Fruit fly (Drosophila melanogaster) whole organism, embryonic: Measurements from ENCODE around the gene Fas1.

Experiments used
- ATbp ChIP-seq: fragments of 200-800 bp; sonication (Bioruptor generic); optimal IDR thresholded peaks from 2 replicates; lab custom pipeline; 2017; ENCODE audit warnings: missing biosample characterization, mild to moderate bottlenecking, missing genetic modification characterization, missing genetic modification reagents
- Bgb ChIP-seq: fragments of 200-800 bp; sonication (Bioruptor generic); IDR thresholded peaks from 2 replicates; pipeline ENCODE4 v1.3.6; 2022; ENCODE audit warnings: missing biosample characterization, missing genetic modification characterization; ENCODE audit not compliant: partially characterized antibody
- CG10431 ChIP-seq: fragments of 200-800 bp; sonication (Bioruptor generic); optimal IDR thresholded peaks from 3 replicates; lab custom pipeline; 2018; ENCODE audit warnings: missing biosample characterization, mild to moderate bottlenecking, missing genetic modification characterization
- CG10462 ChIP-seq: fragments of 200-800 bp; sonication (Bioruptor generic); optimal IDR thresholded peaks from 2 replicates; lab custom pipeline; 2016; ENCODE audit warnings: missing biosample characterization, missing genetic modification characterization
- CG11247 ChIP-seq: fragments of 200-800 bp; sonication (Bioruptor generic); IDR thresholded peaks from 2 replicates; pipeline ENCODE4 v1.3.6; 2022; ENCODE audit warnings: missing biosample characterization, missing genetic modification characterization
- CG11398 ChIP-seq: fragments of 200-800 bp; sonication (Bioruptor generic); optimal IDR thresholded peaks from 2 replicates; lab custom pipeline; 2016; ENCODE audit warnings: missing biosample characterization, missing genetic modification characterization
- CG11456 ChIP-seq: fragments of 200-800 bp; sonication (Bioruptor generic); IDR thresholded peaks from 3 replicates; pipeline ENCODE4 v1.3.6; 2022; ENCODE audit warnings: missing biosample characterization, missing genetic modification characterization
- CG1233 ChIP-seq: fragments of 200-800 bp; sonication (Bioruptor generic); optimal IDR thresholded peaks from 4 replicates; lab custom pipeline; 2018; ENCODE audit warnings: missing biosample characterization, mild to moderate bottlenecking, missing genetic modification characterization
- CG12744 ChIP-seq: fragments of 200-800 bp; sonication (Bioruptor generic); optimal IDR thresholded peaks from 2 replicates; lab custom pipeline; 2016; ENCODE audit warnings: missing biosample characterization, missing genetic modification characterization
- CG15601 ChIP-seq: fragments of 200-800 bp; sonication (Bioruptor generic); optimal IDR thresholded peaks from 3 replicates; lab custom pipeline; 2019; ENCODE audit warnings: missing biosample characterization, mild to moderate bottlenecking, missing genetic modification characterization, moderate library complexity
- CG17385 ChIP-seq: fragments of 200-800 bp; sonication (Bioruptor generic); optimal IDR thresholded peaks from 3 replicates; lab custom pipeline; 2018; ENCODE audit warnings: missing biosample characterization, mild to moderate bottlenecking, missing genetic modification characterization
- CG2875 ChIP-seq: fragments of 200-800 bp; sonication (Bioruptor generic); optimal IDR thresholded peaks from 2 replicates; lab custom pipeline; 2017; ENCODE audit warnings: missing biosample characterization, mild to moderate bottlenecking, missing genetic modification characterization, missing genetic modification reagents
- CG30403 ChIP-seq: fragments of 200-800 bp; sonication (Bioruptor generic); optimal IDR thresholded peaks from 3 replicates; lab custom pipeline; 2016; ENCODE audit warnings: missing biosample characterization, missing genetic modification characterization
- CG31441 ChIP-seq: fragments of 200-800 bp; sonication (Bioruptor generic); IDR thresholded peaks from 2 replicates; pipeline ENCODE4 v1.3.6; 2022; ENCODE audit warnings: missing biosample characterization, missing genetic modification characterization
- CG32772 ChIP-seq: fragments of 200-800 bp; sonication (Bioruptor generic); IDR thresholded peaks from 2 replicates; pipeline ENCODE4 v1.3.6; 2022; ENCODE audit warnings: missing biosample characterization, missing genetic modification characterization
- CG3407 ChIP-seq: fragments of 200-800 bp; sonication (Bioruptor generic); optimal IDR thresholded peaks from 2 replicates; lab custom pipeline; 2018; ENCODE audit warnings: missing biosample characterization, mild to moderate bottlenecking, missing genetic modification characterization
- CG3995 ChIP-seq: fragments of 200-800 bp; sonication (Bioruptor generic); optimal IDR thresholded peaks from 3 replicates; lab custom pipeline; 2016; ENCODE audit warnings: missing biosample characterization, missing genetic modification characterization
- CG4617 ChIP-seq: fragments of 200-800 bp; sonication (Bioruptor generic); optimal IDR thresholded peaks from 3 replicates; lab custom pipeline; 2016; ENCODE audit warnings: missing biosample characterization, missing genetic modification characterization, borderline replicate concordance
- CG7963 ChIP-seq: fragments of 200-800 bp; sonication (Bioruptor generic); IDR thresholded peaks from 3 replicates; pipeline ENCODE4 v1.3.6; 2022; ENCODE audit warnings: missing biosample characterization, missing genetic modification characterization; ENCODE audit not compliant: partially characterized antibody
- CG7987 ChIP-seq: fragments of 200-800 bp; sonication (Bioruptor generic); optimal IDR thresholded peaks from 2 replicates; lab custom pipeline; 2018; ENCODE audit warnings: missing biosample characterization, mild to moderate bottlenecking, missing genetic modification characterization, moderate library complexity
- CG9215 ChIP-seq: fragments of 200-800 bp; sonication (Bioruptor generic); IDR thresholded peaks from 2 replicates; pipeline ENCODE4 v1.3.6; 2022; ENCODE audit warnings: missing biosample characterization, missing genetic modification characterization
- Chrac-16 ChIP-seq: fragments of 200-800 bp; sonication (Bioruptor generic); optimal IDR thresholded peaks from 3 replicates; lab custom pipeline; 2016; ENCODE audit warnings: missing biosample characterization, missing genetic modification characterization
- CkIIα-i1 ChIP-seq: fragments of 200-800 bp; sonication (Bioruptor generic); IDR thresholded peaks from 2 replicates; pipeline ENCODE4 v1.3.6; 2022; ENCODE audit warnings: missing biosample characterization, missing genetic modification characterization
- D ChIP-seq, 2 experiments: fragments of 200-800 bp in 1 of 2; fragments of >200 bp in 1 of 2; sonication (Bioruptor generic) in 1 of 2; optimal IDR thresholded peaks; 2 replicates in 1 of 2; 3 replicates in 1 of 2; lab custom pipeline; 2017; ENCODE audit warnings: mild to moderate bottlenecking in 1 of 2, missing biosample characterization in 1 of 2, missing genetic modification characterization in 1 of 2, missing genetic modification reagents in 1 of 2
- ERR ChIP-seq: fragments of 200-800 bp; sonication (Bioruptor generic); optimal IDR thresholded peaks from 2 replicates; lab custom pipeline; 2016; ENCODE audit warnings: missing biosample characterization, missing genetic modification characterization
- Gsc ChIP-seq: fragments of 200-800 bp; sonication (Bioruptor generic); IDR thresholded peaks from 2 replicates; pipeline ENCODE4 v1.3.6; 2022; ENCODE audit warnings: missing biosample characterization, missing genetic modification characterization
- Hr3 ChIP-seq: fragments of 200-800 bp; sonication (Bioruptor generic); optimal IDR thresholded peaks from 3 replicates; lab custom pipeline; 2016; ENCODE audit warnings: missing biosample characterization, missing genetic modification characterization
- Lhr ChIP-seq: fragments of 200-800 bp; sonication (Bioruptor generic); optimal IDR thresholded peaks from 3 replicates; lab custom pipeline; 2017; ENCODE audit warnings: mild to moderate bottlenecking, missing biosample characterization, missing genetic modification reagents, missing genetic modification characterization
- Max ChIP-seq: fragments of 200-800 bp; sonication (Bioruptor generic); optimal IDR thresholded peaks from 2 replicates; lab custom pipeline; 2016; ENCODE audit warnings: missing biosample characterization, mild to moderate bottlenecking, missing genetic modification characterization
- Neu2 ChIP-seq: fragments of 200-800 bp; sonication (Bioruptor generic); optimal IDR thresholded peaks from 3 replicates; lab custom pipeline; 2016; ENCODE audit warnings: missing biosample characterization, missing genetic modification characterization, borderline replicate concordance
- Poxn ChIP-seq: fragments of 200-800 bp; sonication (Bioruptor generic); IDR thresholded peaks from 2 replicates; pipeline ENCODE4 v1.3.6; 2022; ENCODE audit warnings: missing biosample characterization, missing genetic modification characterization
- TFAM ChIP-seq: fragments of 200-800 bp; sonication (Bioruptor generic); optimal IDR thresholded peaks from 2 replicates; lab custom pipeline; 2017; ENCODE audit warnings: missing biosample characterization, missing genetic modification characterization, inconsistent platforms
- caup ChIP-seq: fragments of 200-800 bp; sonication (Bioruptor generic); optimal IDR thresholded peaks from 3 replicates; lab custom pipeline; 2017; ENCODE audit warnings: missing biosample characterization, mild to moderate bottlenecking, missing genetic modification characterization, moderate library complexity; ENCODE audit not compliant: severe bottlenecking
- dimm ChIP-seq: fragments of 200-800 bp; sonication (Bioruptor generic); IDR thresholded peaks from 2 replicates; pipeline ENCODE4 v1.3.6; 2022; ENCODE audit warnings: missing biosample characterization, missing genetic modification characterization
- gce ChIP-seq: fragments of 200-800 bp; sonication (Bioruptor generic); IDR thresholded peaks from 3 replicates; pipeline ENCODE4 v1.3.6; 2022; ENCODE audit warnings: missing biosample characterization, missing genetic modification characterization
- grau ChIP-seq: fragments of 200-800 bp; optimal IDR thresholded peaks from 3 replicates; lab custom pipeline; 2019; ENCODE audit warnings: missing biosample characterization, mild to moderate bottlenecking, missing genetic modification characterization, moderate library complexity
- insv ChIP-seq, 2 experiments: fragments of 200-800 bp; sonication (Bioruptor generic); optimal IDR thresholded peaks; 3 replicates each; lab custom pipeline; 2016 to 2018; ENCODE audit warnings: missing biosample characterization in 2 of 2, missing genetic modification characterization in 2 of 2
- inv ChIP-seq: fragments of 200-800 bp; sonication (Bioruptor generic); IDR thresholded peaks from 2 replicates; pipeline ENCODE4 v1.3.6; 2022; ENCODE audit warnings: missing biosample characterization, missing genetic modification characterization; ENCODE audit not compliant: partially characterized antibody
- jigr1 ChIP-seq: fragments of 200-800 bp; sonication (Bioruptor generic); IDR thresholded peaks from 3 replicates; pipeline ENCODE4 v1.3.6; 2022; ENCODE audit warnings: missing biosample characterization, missing genetic modification characterization
- kah ChIP-seq: fragments of 200-800 bp; sonication (Bioruptor generic); optimal IDR thresholded peaks from 2 replicates; lab custom pipeline; 2018; ENCODE audit warnings: missing biosample characterization, mild to moderate bottlenecking, missing genetic modification characterization
- pfk ChIP-seq: fragments of 200-800 bp; sonication (Bioruptor generic); optimal IDR thresholded peaks from 2 replicates; lab custom pipeline; 2018; ENCODE audit warnings: missing biosample characterization, mild to moderate bottlenecking, missing genetic modification characterization, moderate library complexity
- pum ChIP-seq: fragments of 200-800 bp; sonication (Bioruptor generic); optimal IDR thresholded peaks from 2 replicates; lab custom pipeline; 2016; ENCODE audit warnings: missing biosample characterization, missing genetic modification characterization
- ro ChIP-seq: fragments of 200-800 bp; sonication (Bioruptor generic); IDR thresholded peaks from 2 replicates; pipeline ENCODE4 v1.3.6; 2022; ENCODE audit warnings: missing biosample characterization, missing genetic modification characterization
- sim ChIP-seq: fragments of 200-800 bp; sonication (Bioruptor generic); IDR thresholded peaks from 2 replicates; pipeline ENCODE4 v1.3.6; 2022; ENCODE audit warnings: missing biosample characterization, missing genetic modification characterization
- sr ChIP-seq: fragments of 200-800 bp; sonication (Bioruptor generic); IDR thresholded peaks from 3 replicates; pipeline ENCODE4 v1.3.6; 2022; ENCODE audit warnings: missing biosample characterization, missing genetic modification characterization
- stwl ChIP-seq: fragments of 200-800 bp; sonication (Bioruptor generic); optimal IDR thresholded peaks from 3 replicates; lab custom pipeline; 2018; ENCODE audit warnings: missing biosample characterization, mild to moderate bottlenecking, missing genetic modification characterization, moderate library complexity
- vnd ChIP-seq: fragments of 200-800 bp; sonication (Bioruptor generic); IDR thresholded peaks from 3 replicates; pipeline ENCODE4 v1.3.6; 2022; ENCODE audit warnings: missing biosample characterization, missing genetic modification characterization; ENCODE audit not compliant: partially characterized antibody
- wor ChIP-seq: fragments of 200-800 bp; sonication (Bioruptor generic); IDR thresholded peaks from 2 replicates; pipeline ENCODE4 v1.3.6; 2022; ENCODE audit warnings: missing biosample characterization, missing genetic modification characterization

Fas1 gene

DNA sequence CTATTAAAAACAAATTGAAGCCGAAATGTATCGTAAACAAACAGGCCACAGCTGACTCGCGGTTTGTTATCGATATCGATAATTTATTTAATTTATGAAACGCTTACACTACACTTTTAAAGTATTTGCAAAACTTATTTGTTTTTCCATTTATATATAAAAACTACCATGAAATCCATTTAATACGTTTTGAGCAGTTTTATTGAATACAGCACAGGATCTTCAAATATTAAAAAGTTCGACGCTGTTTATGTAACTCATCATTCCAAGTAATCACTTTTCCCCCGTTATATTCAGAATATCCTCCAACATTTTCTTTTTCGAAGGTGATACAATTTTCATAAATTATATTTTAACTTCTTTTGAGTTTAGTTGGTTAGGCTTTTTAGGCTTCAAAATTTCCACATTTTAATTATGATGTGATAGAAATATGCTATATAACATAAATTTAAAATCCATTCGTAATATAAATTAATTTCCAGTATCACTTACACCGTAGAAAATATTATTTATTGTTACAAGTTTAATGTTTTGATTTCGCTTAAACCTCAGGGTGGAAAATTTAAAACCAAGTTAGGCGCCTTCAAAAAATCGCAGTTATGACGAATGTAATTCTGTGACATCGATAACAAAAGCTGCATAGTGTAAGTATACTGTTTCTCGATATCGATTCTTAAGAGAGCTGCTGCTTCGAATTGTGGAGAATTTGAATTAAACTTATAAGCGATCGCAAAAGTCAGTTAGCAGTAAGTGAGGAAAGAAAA is 22.1 kb downstream of the Fas1 start, which contains the start of the genes CG10324 and CCT3 (continued):
- TF ChIP-seq CG1233 (GFP tag; lab: Kevin White, UChicago) (peak; percentile 51), ERR (GFP tag; lab: Kevin White, UChicago) (no peak), inv (GFP tag; lab: Robert Waterston, UW) (peak; percentile 56), Lhr (GFP tag; lab: Kevin White, UChicago) (peak; percentile 3), CG31441 (GFP tag; lab: Robert Waterston, UW) (peak; percentile 74), TFAM (GFP tag; lab: Kevin White, UChicago) (no peak), CG3995 (peak; percentile 98), dimm (no peak), wor (0 out of 2 replicates have a peak, but pooled peaks have one; percentile 19), CG2875 (GFP tag; lab: Kevin White, UChicago) (no peak), CkIIα-i1 (GFP tag; lab: Robert Waterston, UW) (no peak), CG7987 (no peak), grau (tag; lab: Kevin White, UChicago) (peak; percentile 78), CG30403 (peak; percentile 80), ro (GFP tag; lab: Robert Waterston, UW) (no peak), CG12744 (no peak), CG4617 (GFP tag; lab: Kevin White, UChicago) (no peak), pfk (no peak), Neu2 (GFP tag; lab: Kevin White, UChicago) (no peak), CG9215 (GFP tag; lab: Robert Waterston, UW) (peak; percentile 24; the same call in 1 of the 2 replicates), Bgb (peak; percentile 66), CG3407 (GFP tag; lab: Kevin White, UChicago) (no peak), D (optimal IDR thresholded peaks at IDR 0.05; lab: Kevin White, UChicago) (no peak), D (GFP tag; optimal IDR thresholded peaks at IDR 0.05; lab: Kevin White, UChicago) (no peak), CG17385 (peak; percentile 78), CG11247 (peak; percentile 60; the same call in 1 of the 2 replicates), Chrac-16 (GFP tag; lab: Kevin White, UChicago) (peak; percentile 52), stwl (peak; percentile 34), caup (GFP tag; lab: Kevin White, UChicago) (peak; percentile 53), insv (GFP tag; optimal IDR thresholded peaks at IDR 0.05; lab: Kevin White, UChicago) (peak in 1 of 2 experiments; percentile 37), Max (GFP tag; lab: Kevin White, UChicago) (peak; percentile 53), vnd (GFP tag; lab: Robert Waterston, UW) (peak; percentile 77), Gsc (GFP tag; lab: Robert Waterston, UW) (no peak), CG10462 (peak; percentile 11), CG11456 (GFP tag; lab: Robert Waterston, UW) (no peak), CG7963 (GFP tag; lab: Robert Waterston, UW) (peak; percentile 48; the same call in 1 of the 3 replicates), pum (GFP tag; lab: Kevin White, UChicago) (peak; percentile 36), CG15601 (tag; lab: Kevin White, UChicago) (peak; percentile 42), sr (GFP tag; lab: Robert Waterston, UW) (no peak), kah (GFP tag; lab: Kevin White, UChicago) (peak; percentile 26), Hr3 (peak; percentile 62), Poxn (GFP tag; lab: Robert Waterston, UW) (no peak), CG32772 (GFP tag; lab: Robert Waterston, UW) (peak; percentile 47), jigr1 (GFP tag; lab: Robert Waterston, UW) (no peak), gce (GFP tag; lab: Robert Waterston, UW) (no peak), sim (no peak), CG10431 (GFP tag; lab: Kevin White, UChicago) (no peak), CG11398 (GFP tag; lab: Kevin White, UChicago) (no peak), ATbp (GFP tag; lab: Kevin White, UChicago) (no peak)
